Fruit fly (Drosophila melanogaster) whole organism, embryonic: ENCODE data around the gene CG14929.

Experiments
- CG15011 ChIP-seq: fragments of 200-800 bp; sonication (Bioruptor generic); optimal IDR thresholded peaks from 3 replicates; lab custom pipeline; 2018; ENCODE audit warnings: missing biosample characterization, mild to moderate bottlenecking, missing genetic modification characterization
- CG6272 ChIP-seq: fragments of 200-800 bp; sonication (Bioruptor generic); IDR thresholded peaks from 2 replicates; pipeline ENCODE4 v1.3.6; 2022; ENCODE audit warnings: missing biosample characterization, missing genetic modification characterization
- CG8765 ChIP-seq: fragments of 200-800 bp; sonication (Bioruptor generic); IDR thresholded peaks from 2 replicates; pipeline ENCODE4 v1.3.6; 2022; ENCODE audit warnings: missing biosample characterization, missing genetic modification characterization
- D ChIP-seq, 2 experiments: fragments of 200-800 bp in 1 of 2; fragments of >200 bp in 1 of 2; sonication (Bioruptor generic) in 1 of 2; optimal IDR thresholded peaks; 2 replicates in 1 of 2; 3 replicates in 1 of 2; lab custom pipeline; 2017; ENCODE audit warnings: mild to moderate bottlenecking in 1 of 2, missing biosample characterization in 1 of 2, missing genetic modification characterization in 1 of 2, missing genetic modification reagents in 1 of 2
- Ets65A ChIP-seq: fragments of 200-800 bp; sonication (Bioruptor generic); peaks from one replicate; lab custom pipeline; 2016; ENCODE audit warnings: missing biosample characterization, missing genetic modification characterization
- Pdp1 ChIP-seq, 2 experiments: fragments of 200-800 bp; sonication (Bioruptor generic); optimal IDR thresholded peaks; 3 replicates each; lab custom pipeline; 2016; ENCODE audit warnings: missing biosample characterization in 2 of 2, missing genetic modification characterization in 2 of 2, mild to moderate bottlenecking in 1 of 2, moderate library complexity in 1 of 2
- Six4 ChIP-seq: fragments of 200-800 bp; sonication (Bioruptor generic); optimal IDR thresholded peaks from 2 replicates; lab custom pipeline; 2016; ENCODE audit warnings: missing biosample characterization, missing genetic modification characterization
- Sry-β ChIP-seq: fragments of 200-800 bp; sonication (Bioruptor generic); optimal IDR thresholded peaks from 2 replicates; lab custom pipeline; 2018; ENCODE audit warnings: missing biosample characterization, mild to moderate bottlenecking, missing genetic modification characterization, moderate library complexity
- amos ChIP-seq: fragments of 200-800 bp; sonication (Bioruptor generic); IDR thresholded peaks from 2 replicates; pipeline ENCODE4 v1.3.6; 2022; ENCODE audit warnings: missing biosample characterization, missing genetic modification characterization; ENCODE audit not compliant: partially characterized antibody
- az2 ChIP-seq: fragments of 200-800 bp; sonication (Bioruptor generic); optimal IDR thresholded peaks from 3 replicates; lab custom pipeline; 2016; ENCODE audit warnings: missing biosample characterization, missing genetic modification characterization
- gro ChIP-seq: fragments of 200-800 bp; sonication (Bioruptor generic); optimal IDR thresholded peaks from 2 replicates; lab custom pipeline; 2016; ENCODE audit warnings: missing biosample characterization, missing genetic modification characterization
- shn ChIP-seq: fragments of 200-800 bp; sonication (Bioruptor generic); optimal IDR thresholded peaks from 3 replicates; lab custom pipeline; 2016; ENCODE audit warnings: missing biosample characterization, missing genetic modification characterization

DNA sequence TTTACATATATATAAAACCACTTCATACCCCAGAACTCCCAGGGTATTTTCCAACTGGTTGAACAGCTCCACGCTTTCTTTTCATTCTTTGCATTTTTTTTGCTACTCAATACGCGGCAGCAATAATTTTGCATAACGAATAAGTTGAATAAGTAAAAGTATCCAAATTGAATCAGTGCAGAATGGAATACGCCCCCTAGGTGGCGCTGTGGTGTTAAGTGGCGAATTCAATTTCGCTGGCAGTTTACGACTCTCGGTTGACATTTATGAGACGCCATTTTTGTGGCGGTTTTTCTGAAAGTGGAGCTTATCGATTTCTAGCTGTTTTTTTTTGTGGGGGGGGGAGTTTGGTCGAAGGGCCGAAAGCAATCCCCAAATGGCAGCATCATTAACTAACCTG lies 25.7 kb upstream of the CG14929 start:
- TF ChIP-seq gro (GFP tag; lab: Kevin White, UChicago): no peak
- TF ChIP-seq Pdp1 (GFP tag; optimal IDR thresholded peaks at IDR 0.05; lab: Kevin White, UChicago): no peak
- no peak for TF ChIP-seq CG6272 (GFP tag; lab: Robert Waterston, UW)
- TF ChIP-seq az2 (GFP tag; lab: Kevin White, UChicago): no peak
- TF ChIP-seq D (optimal IDR thresholded peaks at IDR 0.05; lab: Kevin White, UChicago): no peak
- TF ChIP-seq D (GFP tag; optimal IDR thresholded peaks at IDR 0.05; lab: Kevin White, UChicago): no peak
- no peak for TF ChIP-seq Sry-β
- no peak for TF ChIP-seq amos (GFP tag; lab: Robert Waterston, UW)
- TF ChIP-seq shn (GFP tag; lab: Kevin White, UChicago): no peak
- TF ChIP-seq Six4 (GFP tag; lab: Kevin White, UChicago): no peak
- TF ChIP-seq CG15011 (GFP tag; lab: Kevin White, UChicago): no peak
- TF ChIP-seq CG8765 (GFP tag; lab: Robert Waterston, UW): no peak
- TF ChIP-seq Ets65A (GFP tag; lab: Kevin White, UChicago): no peak
